Fruit fly (Drosophila melanogaster) S2 (cell line): Measurements from ENCODE around the gene Pgant35A.

Experiments
- CG8478 ChIP-seq: fragments of >200 bp; optimal IDR thresholded peaks from 2 replicates; lab custom pipeline; 2018
- CTCF ChIP-seq, 2 experiments: fragments of >200 bp; optimal IDR thresholded peaks; 2 replicates each; lab custom pipeline; 2018

Gene Pgant35A

DNA sequence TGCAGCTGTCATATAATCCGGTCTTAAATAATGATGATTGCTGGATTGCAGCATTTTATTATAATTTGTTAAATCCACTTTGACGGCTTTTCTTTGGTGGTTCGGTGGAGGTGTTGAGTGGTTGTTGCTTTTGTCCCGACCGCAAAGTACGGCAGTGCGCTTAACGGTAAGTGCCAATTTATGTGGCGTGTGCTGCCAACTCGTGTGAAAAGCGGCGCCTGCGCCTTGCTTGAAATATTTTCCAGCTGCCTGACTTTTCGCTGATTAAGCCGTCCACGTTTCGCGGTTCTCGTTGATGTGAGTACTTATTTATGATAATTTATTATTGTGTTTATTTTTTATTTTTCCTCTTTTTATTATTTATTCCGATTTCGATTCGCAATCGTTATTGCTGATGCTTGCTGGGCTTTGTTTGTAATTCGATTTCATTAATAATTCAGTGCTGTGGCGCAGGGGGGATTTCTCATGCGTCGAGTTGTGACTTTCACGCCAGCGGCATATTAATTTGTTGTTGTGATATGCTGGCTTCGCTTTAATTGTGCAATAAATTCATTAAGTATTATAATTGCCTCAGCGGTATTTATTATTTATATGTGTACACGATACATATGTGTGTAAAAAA, 49.4 kb downstream of the Pgant35A start:
- TF ChIP-seq CTCF (optimal IDR thresholded peaks at IDR 0.05; lab: Kevin White, UChicago) (no peak), CG8478 (no peak)

DNA sequence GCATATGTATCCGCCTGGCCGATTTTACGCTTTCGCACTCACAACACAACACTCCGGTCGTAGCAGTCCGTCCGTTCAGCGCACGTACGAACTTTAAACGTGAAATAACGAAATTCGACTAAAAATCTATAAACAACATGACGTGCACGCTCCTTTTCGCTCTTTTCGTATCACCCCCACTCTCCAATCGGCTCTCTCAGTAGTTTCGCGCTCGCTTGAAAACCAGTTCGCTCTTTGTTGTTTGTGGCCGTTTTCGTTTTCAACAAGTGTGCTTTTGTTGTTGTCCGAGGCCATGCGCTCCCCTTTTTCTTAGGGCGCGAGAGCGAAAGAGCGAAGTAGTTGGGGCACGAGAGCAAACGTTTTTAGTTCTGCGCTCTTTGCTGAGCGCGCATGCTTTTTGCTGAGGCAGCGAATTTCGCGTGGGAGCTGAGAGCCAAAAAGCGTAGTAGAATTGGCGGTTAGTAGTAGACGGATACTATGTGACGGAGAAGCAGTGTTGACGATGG, 50.4 kb downstream of the Pgant35A start, which contains the start of gene elB:
Gene elB (minus strand): TSS at position 122 of the 506 bp plus-strand sequence.
- TF ChIP-seq CTCF (optimal IDR thresholded peaks at IDR 0.05; lab: Kevin White, UChicago) = no peak
- no peak for TF ChIP-seq CG8478

DNA sequence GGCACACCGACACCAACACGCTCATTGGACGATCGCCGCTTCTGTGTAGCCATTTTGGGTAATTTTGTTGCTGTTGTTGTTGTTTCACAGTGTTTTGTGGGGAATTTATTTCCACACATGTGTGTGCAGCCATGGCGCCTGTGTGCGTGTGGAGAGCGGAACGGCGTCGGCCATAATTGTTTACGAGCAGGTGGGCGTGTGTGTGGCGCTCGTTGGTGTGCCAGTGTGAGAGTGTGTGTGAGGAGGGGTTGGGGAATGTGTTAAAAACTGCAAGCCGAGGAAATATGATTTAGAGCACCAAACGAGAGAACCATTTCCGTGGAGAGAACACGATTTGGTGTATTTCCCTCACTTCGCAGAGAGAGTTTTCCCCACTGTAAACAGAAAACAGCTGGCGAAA, 51.3 kb downstream of the Pgant35A start:
- no peak for TF ChIP-seq CTCF (optimal IDR thresholded peaks at IDR 0.05; lab: Kevin White, UChicago)
- no peak for TF ChIP-seq CG8478
